Worm (Caenorhabditis elegans): ENCODE data around the gene arrd-2.
A peak's percentile ranks its signal among the peaks of the same experiment; 100 is the strongest.

The arrd-2 gene

ce11 chrII:9416381-9417276 is 9.1 kb downstream of the arrd-2 start, which contains the start of the genes gss-1 and chch-3:
Gene gss-1 (minus strand): TSS chrII:9416431.
Gene chch-3 (plus strand): TSS chrII:9417013.
- peak; percentile 69 for TF ChIP-seq gmeb-1 (tag; optimal IDR thresholded peaks at IDR 0.05)
- TF ChIP-seq nhr-237 (tag; optimal IDR thresholded peaks at IDR 0.05), result no peak
- TF ChIP-seq unc-39 (tag; optimal IDR thresholded peaks at IDR 0.05), result no peak
- no peak for TF ChIP-seq zag-1 (tag; optimal IDR thresholded peaks at IDR 0.05)
- no peak for TF ChIP-seq aly-2 (tag; optimal IDR thresholded peaks at IDR 0.05)
- no peak for TF ChIP-seq ztf-11 (tag; optimal IDR thresholded peaks at IDR 0.05)
- no peak for TF ChIP-seq blmp-1 (tag; optimal IDR thresholded peaks at IDR 0.05; ENCODE audit: insufficient read depth)
- no peak for TF ChIP-seq nhr-6 (tag; optimal IDR thresholded peaks at IDR 0.05)
- TF ChIP-seq sma-3 (GFP tag; optimal IDR thresholded peaks at IDR 0.05), result peak; percentile 14
- no peak for TF ChIP-seq ztf-1 (GFP tag; conservative IDR thresholded peaks at IDR 0.05)
- TF ChIP-seq snpc-4 (tag; optimal IDR thresholded peaks at IDR 0.05), result peak; percentile 14
- peak; percentile 24 for TF ChIP-seq F13H6.1 (tag; optimal IDR thresholded peaks at IDR 0.05)
- TF ChIP-seq C34F6.9 (tag; optimal IDR thresholded peaks at IDR 0.05), result peak; percentile 85
- peak; percentile 1 for TF ChIP-seq lin-11 (tag; optimal IDR thresholded peaks at IDR 0.05)
- no peak for TF ChIP-seq lin-39 (tag; optimal IDR thresholded peaks at IDR 0.05)
- no peak for TF ChIP-seq nhr-77 (tag; optimal IDR thresholded peaks at IDR 0.05)
- TF ChIP-seq fos-1 (tag; optimal IDR thresholded peaks at IDR 0.05), result peak; percentile 63
- no peak for TF ChIP-seq nhr-25 (tag; optimal IDR thresholded peaks at IDR 0.05)
- no peak for TF ChIP-seq dmd-4 (tag; optimal IDR thresholded peaks at IDR 0.05)
- TF ChIP-seq lsy-2 (tag; optimal IDR thresholded peaks at IDR 0.05), result peak; percentile 56 to 85
- TF ChIP-seq nhr-129 (tag; optimal IDR thresholded peaks at IDR 0.05), result peak; percentile 71
- TF ChIP-seq elt-3 (tag; optimal IDR thresholded peaks at IDR 0.05), result no peak
- no peak for TF ChIP-seq nhr-10 (tag; optimal IDR thresholded peaks at IDR 0.05)
- no peak for TF ChIP-seq egl-27 (tag; optimal IDR thresholded peaks at IDR 0.05)
- no peak for TF ChIP-seq ceh-16 (tag; optimal IDR thresholded peaks at IDR 0.05)
- TF ChIP-seq nhr-11 (tag; optimal IDR thresholded peaks at IDR 0.05), result no peak
- no peak for TF ChIP-seq alr-1 (tag; optimal IDR thresholded peaks at IDR 0.05)
- TF ChIP-seq Y55F3AM.14 (GFP tag; optimal IDR thresholded peaks at IDR 0.05), result no peak
- TF ChIP-seq skn-1 (tag; optimal IDR thresholded peaks at IDR 0.05), result no peak
- TF ChIP-seq mdl-1 (tag; optimal IDR thresholded peaks at IDR 0.05), result no peak
- no peak for TF ChIP-seq mbf-1 (tag; optimal IDR thresholded peaks at IDR 0.05)
- TF ChIP-seq ZK546.5 (tag; optimal IDR thresholded peaks at IDR 0.05), result no peak
- TF ChIP-seq peb-1 (tag; optimal IDR thresholded peaks at IDR 0.05), result no peak
- peak; percentile 65 for TF ChIP-seq sma-9 (GFP tag; optimal IDR thresholded peaks at IDR 0.05)
- no peak for TF ChIP-seq sma-9 (tag; optimal IDR thresholded peaks at IDR 0.05)
- no peak for TF ChIP-seq ceh-82 (tag; optimal IDR thresholded peaks at IDR 0.05)
- no peak for TF ChIP-seq unc-62 (GFP tag; optimal IDR thresholded peaks at IDR 0.05)
- no peak for TF ChIP-seq nhr-23 (tag; optimal IDR thresholded peaks at IDR 0.05)
- TF ChIP-seq mab-5 (tag; optimal IDR thresholded peaks at IDR 0.05), result peak; percentile 25
- TF ChIP-seq nhr-12 (tag; optimal IDR thresholded peaks at IDR 0.05), result no peak
- peak; percentile 13 for TF ChIP-seq nhr-21 (tag; optimal IDR thresholded peaks at IDR 0.05)
- TF ChIP-seq R02D3.7 (tag; optimal IDR thresholded peaks at IDR 0.05), result no peak
- no peak for TF ChIP-seq ztf-4 (tag; optimal IDR thresholded peaks at IDR 0.05)
- peak; percentile 75 for TF ChIP-seq unc-55 (GFP tag; optimal IDR thresholded peaks at IDR 0.05)
- no peak for TF ChIP-seq ama-1 (optimal IDR thresholded peaks at IDR 0.05)
- TF ChIP-seq elt-1 (tag; optimal IDR thresholded peaks at IDR 0.05), result no peak
- no peak for TF ChIP-seq sem-4 (tag; optimal IDR thresholded peaks at IDR 0.05)
- peak; percentile 43 for TF ChIP-seq lin-13 (GFP tag; optimal IDR thresholded peaks at IDR 0.05)
- TF ChIP-seq crh-2 (tag; optimal IDR thresholded peaks at IDR 0.05), result peak; percentile 58
